Fruit fly (Drosophila melanogaster) whole organism, pupa: ENCODE results near the gene Mpcp2.

Source experiments
- CG12605 ChIP-seq: fragments of 200-800 bp; sonication (Bioruptor generic); IDR thresholded peaks from 2 replicates; pipeline ENCODE4 v1.3.6; 2022; ENCODE audit warnings: missing biosample characterization, missing genetic modification characterization
- CG32121 ChIP-seq: fragments of 200-800 bp; sonication (Bioruptor generic); IDR thresholded peaks from 2 replicates; pipeline ENCODE4 v1.3.6; 2022; ENCODE audit warnings: missing biosample characterization, missing genetic modification characterization
- CG34367 ChIP-seq: fragments of 200-800 bp; sonication (Bioruptor generic); optimal IDR thresholded peaks from 2 replicates; lab custom pipeline; 2018; ENCODE audit warnings: missing biosample characterization, mild to moderate bottlenecking, missing genetic modification characterization
- CG8159 ChIP-seq: fragments of 200-800 bp; sonication (Bioruptor generic); optimal IDR thresholded peaks from 3 replicates; lab custom pipeline; 2018; ENCODE audit warnings: missing biosample characterization, mild to moderate bottlenecking, missing genetic modification characterization, moderate library complexity
- EcR ChIP-seq: fragments of 200-800 bp; sonication (Bioruptor generic); optimal IDR thresholded peaks from 3 replicates; lab custom pipeline; 2019; ENCODE audit warnings: missing biosample characterization, missing genetic modification characterization, mild to moderate bottlenecking, moderate library complexity, missing genetic modification reagents
- Ets98B ChIP-seq: fragments of 200-800 bp; sonication (Bioruptor generic); IDR thresholded peaks from 2 replicates; pipeline ENCODE4 v1.3.6; 2022; ENCODE audit warnings: missing biosample characterization, missing genetic modification characterization
- Pif1B ChIP-seq: fragments of 200-800 bp; sonication (Bioruptor generic); optimal IDR thresholded peaks from 3 replicates; lab custom pipeline; 2016; ENCODE audit warnings: missing biosample characterization, missing genetic modification characterization
- gl ChIP-seq: fragments of 200-800 bp; sonication (Bioruptor generic); optimal IDR thresholded peaks from 2 replicates; lab custom pipeline; 2018; ENCODE audit warnings: missing biosample characterization, mild to moderate bottlenecking, missing genetic modification characterization

DNA sequence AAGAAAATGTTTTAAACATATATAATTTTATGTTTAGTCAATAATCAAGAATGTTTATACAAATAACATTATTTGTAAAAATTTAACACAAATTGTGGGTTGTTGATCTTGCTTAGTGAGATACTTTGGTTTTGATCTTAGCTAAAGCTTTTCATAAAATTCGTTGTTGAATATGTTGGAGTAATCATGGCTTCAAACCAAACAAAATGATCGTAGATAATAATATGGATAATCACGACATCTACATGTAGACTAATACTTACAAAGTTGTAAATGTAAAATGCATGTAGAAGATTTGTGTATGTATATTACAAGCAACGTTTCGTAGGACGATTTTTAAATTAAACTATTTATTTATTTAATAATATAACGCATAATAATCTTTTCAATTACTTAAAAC is 24.2 kb upstream of the Mpcp2 start:
- no peak for TF ChIP-seq CG32121 (GFP tag; lab: Robert Waterston, UW)
- no peak for TF ChIP-seq Pif1B (GFP tag; lab: Kevin White, UChicago)
- TF ChIP-seq CG8159: no peak
- TF ChIP-seq Ets98B (GFP tag; lab: Robert Waterston, UW): no peak
- TF ChIP-seq gl: no peak
- no peak for TF ChIP-seq EcR (GFP tag; lab: Kevin White, UChicago)
- TF ChIP-seq CG34367 (tag; lab: Kevin White, UChicago): no peak
- TF ChIP-seq CG12605 (GFP tag; lab: Robert Waterston, UW): no peak
